Fruit fly (Drosophila melanogaster): ENCODE results near the gene La.

The La gene

dm6 chr2L:20370151-20370550 is 20.3 kb upstream of the La start (continued):
- TF ChIP-seq Ssrp (tag; optimal IDR thresholded peaks at IDR 0.05): no peak
- TF ChIP-seq CG30403 (GFP tag; optimal IDR thresholded peaks at IDR 0.05): peak; percentile 9
- TF ChIP-seq vvl (GFP tag; IDR thresholded peaks at IDR 0.05): 0 out of 2 replicates have a peak, but pooled peaks have one; percentile 18
- TF ChIP-seq D (optimal IDR thresholded peaks at IDR 0.05): no peak
- peak; percentile 5 for TF ChIP-seq D (GFP tag; optimal IDR thresholded peaks at IDR 0.05)
- peak in 1 of 2 experiments; percentile 69 for TF ChIP-seq bsh (GFP tag; optimal IDR thresholded peaks at IDR 0.05)
- peak; percentile 43; the same call in 1 of the 2 replicates for TF ChIP-seq Drgx (GFP tag; IDR thresholded peaks at IDR 0.05)
- TF ChIP-seq Awh (GFP tag; IDR thresholded peaks at IDR 0.05): peak; percentile 40; the same call in 1 of the 2 replicates
- no peak for TF ChIP-seq tgo (GFP tag; IDR thresholded peaks at IDR 0.05)
- no peak for TF ChIP-seq fd102C (GFP tag; optimal IDR thresholded peaks at IDR 0.05)
- no peak for TF ChIP-seq prd (optimal IDR thresholded peaks at IDR 0.05)
- TF ChIP-seq prd (GFP tag; IDR thresholded peaks at IDR 0.05): 0 out of 3 replicates have a peak, but pooled peaks have one; percentile 29
- TF ChIP-seq H2.0 (GFP tag; IDR thresholded peaks at IDR 0.05): no peak
- no peak for TF ChIP-seq sqz (GFP tag; optimal IDR thresholded peaks at IDR 0.05)
- TF ChIP-seq CG5245 (GFP tag; optimal IDR thresholded peaks at IDR 0.05): peak; percentile 0
- TF ChIP-seq sna (GFP tag; IDR thresholded peaks at IDR 0.05; ENCODE audit: partially characterized antibody): no peak
- no peak for TF ChIP-seq CG4360 (GFP tag; IDR thresholded peaks at IDR 0.05)
- peak; percentile 21 for TF ChIP-seq CG4424 (GFP tag; optimal IDR thresholded peaks at IDR 0.05)
- TF ChIP-seq CG11560 (tag; IDR thresholded peaks at IDR 0.05): no peak
- no peak for TF ChIP-seq CG2889 (GFP tag; IDR thresholded peaks at IDR 0.05)
- 0 out of 3 replicates have a peak, but pooled peaks have one; percentile 36 for TF ChIP-seq CG11695 (GFP tag; IDR thresholded peaks at IDR 0.05)
- TF ChIP-seq zfh1 (GFP tag; IDR thresholded peaks at IDR 0.05): 0 out of 3 replicates have a peak, but pooled peaks have one; percentile 5
- 0 out of 2 replicates have a peak, but pooled peaks have one; percentile 25 for TF ChIP-seq E2f1 (GFP tag; IDR thresholded peaks at IDR 0.05)
- no peak for TF ChIP-seq pan (optimal IDR thresholded peaks at IDR 0.05)
- peak in 1 of 2 experiments; percentile 20 for TF ChIP-seq pan (GFP tag; optimal IDR thresholded peaks at IDR 0.05 in 1 of 2, IDR thresholded peaks at IDR 0.05 in 1 of 2)
- TF ChIP-seq CG10209 (GFP tag; optimal IDR thresholded peaks at IDR 0.05): peak; percentile 15
- TF ChIP-seq CG31388 (GFP tag; optimal IDR thresholded peaks at IDR 0.05): no peak
- no peak for TF ChIP-seq ATbp (GFP tag; optimal IDR thresholded peaks at IDR 0.05)
- TF ChIP-seq CG34422 (GFP tag; IDR thresholded peaks at IDR 0.05): 0 out of 3 replicates have a peak, but pooled peaks have one; percentile 26
- peak; percentile 21 for TF ChIP-seq Oli (tag; optimal IDR thresholded peaks at IDR 0.05)
- peak; percentile 35; the same call in 1 of the 2 replicates for TF ChIP-seq Xrp1 (GFP tag; IDR thresholded peaks at IDR 0.05)
- peak; percentile 4 for TF ChIP-seq gsb-n (tag; optimal IDR thresholded peaks at IDR 0.05)
- peak; percentile 26; the same call in 1 of the 2 replicates for TF ChIP-seq Ada2b (GFP tag; IDR thresholded peaks at IDR 0.05)
- TF ChIP-seq CG14710 (tag; optimal IDR thresholded peaks at IDR 0.05): peak; percentile 6
- peak; percentile 19 for TF ChIP-seq CG30431 (GFP tag; optimal IDR thresholded peaks at IDR 0.05)
- peak; percentile 24 for TF ChIP-seq CG8388 (GFP tag; optimal IDR thresholded peaks at IDR 0.05)
- no peak for TF ChIP-seq CG10147 (GFP tag; optimal IDR thresholded peaks at IDR 0.05)
- TF ChIP-seq Xbp1 (GFP tag; optimal IDR thresholded peaks at IDR 0.05): peak; percentile 8
- no peak for TF ChIP-seq crol (GFP tag; IDR thresholded peaks at IDR 0.05)
- TF ChIP-seq NC2β (GFP tag; optimal IDR thresholded peaks at IDR 0.05): no peak
- no peak for TF ChIP-seq Myb (GFP tag; optimal IDR thresholded peaks at IDR 0.05)
- TF ChIP-seq fd96Cb (tag; optimal IDR thresholded peaks at IDR 0.05): peak; percentile 32
- peak; percentile 2 for TF ChIP-seq CG4820 (GFP tag; optimal IDR thresholded peaks at IDR 0.05)

Data from whole organism, embryonic.